Worm (Caenorhabditis elegans) whole organism, young adult: Measurements from ENCODE around the gene elf-1.

Experiments
- F49E8.2 ChIP-seq: sonication (generic microtip); optimal IDR thresholded peaks from 3 replicates; lab custom pipeline; 2017; ENCODE audit warnings: missing genetic modification characterization, mild to moderate bottlenecking, missing compliant biosample characterization, antibody characterized with exemption, moderate library complexity; ENCODE audit not compliant: insufficient read depth
- F57A8.1 ChIP-seq: fragments of 200-800 bp; sonication (Bioruptor generic); optimal IDR thresholded peaks from 2 replicates; lab custom pipeline; 2018; ENCODE audit warnings: mild to moderate bottlenecking, missing genetic modification characterization, moderate library complexity, missing compliant biosample characterization
- K12H6.12 ChIP-seq: fragments of 200-800 bp; sonication (Bioruptor generic); optimal IDR thresholded peaks from 2 replicates; lab custom pipeline; 2018; ENCODE audit warnings: mild to moderate bottlenecking, missing genetic modification characterization, missing compliant biosample characterization
- atf-7 ChIP-seq: sonication (generic microtip); optimal IDR thresholded peaks from 2 replicates; lab custom pipeline; 2017; ENCODE audit warnings: mild to moderate bottlenecking, missing genetic modification characterization, missing compliant biosample characterization
- ceh-91 ChIP-seq: fragments of 200-800 bp; sonication (Bioruptor generic); IDR thresholded peaks from 2 replicates; pipeline ENCODE4 v1.3.6; 2022; ENCODE audit warnings: missing genetic modification reagents, missing genetic modification characterization, missing compliant biosample characterization
- him-1 ChIP-seq: sonication (generic microtip); optimal IDR thresholded peaks from 2 replicates; lab custom pipeline; 2016; ENCODE audit warnings: missing genotype, missing genetic modification reagents, missing genetic modification characterization, missing compliant biosample characterization
- madf-10 ChIP-seq: sonication (generic microtip); optimal IDR thresholded peaks from 2 replicates; lab custom pipeline; 2016; ENCODE audit warnings: mild to moderate bottlenecking, missing genetic modification characterization, missing compliant biosample characterization
- pha-4 ChIP-seq: fragments of 150-350 bp; sonication (generic microtip); optimal IDR thresholded peaks from 2 replicates; lab custom pipeline; 2014; ENCODE audit warnings: missing biosample characterization, missing genetic modification reagents, missing genetic modification characterization
- sptf-2 ChIP-seq: fragments of 200-800 bp; sonication (Bioruptor generic); optimal IDR thresholded peaks from 2 replicates; lab custom pipeline; 2018; ENCODE audit warnings: mild to moderate bottlenecking, missing genetic modification characterization, missing compliant biosample characterization
- unc-62 ChIP-seq: fragments of 150-350 bp; optimal IDR thresholded peaks from 2 replicates; lab custom pipeline; 2014; ENCODE audit warnings: missing biosample characterization, missing genetic modification reagents, missing genetic modification characterization
- ztf-28 ChIP-seq: fragments of 200-800 bp; sonication (Bioruptor generic); IDR thresholded peaks from 2 replicates; pipeline ENCODE4 v1.3.6; 2022; ENCODE audit warnings: missing genetic modification reagents, missing genetic modification characterization, missing compliant biosample characterization
- ztf-3 ChIP-seq: fragments of 200-800 bp; sonication (Bioruptor generic); optimal IDR thresholded peaks from 2 replicates; lab custom pipeline; 2018; ENCODE audit warnings: mild to moderate bottlenecking, missing genetic modification characterization, missing compliant biosample characterization

DNA sequence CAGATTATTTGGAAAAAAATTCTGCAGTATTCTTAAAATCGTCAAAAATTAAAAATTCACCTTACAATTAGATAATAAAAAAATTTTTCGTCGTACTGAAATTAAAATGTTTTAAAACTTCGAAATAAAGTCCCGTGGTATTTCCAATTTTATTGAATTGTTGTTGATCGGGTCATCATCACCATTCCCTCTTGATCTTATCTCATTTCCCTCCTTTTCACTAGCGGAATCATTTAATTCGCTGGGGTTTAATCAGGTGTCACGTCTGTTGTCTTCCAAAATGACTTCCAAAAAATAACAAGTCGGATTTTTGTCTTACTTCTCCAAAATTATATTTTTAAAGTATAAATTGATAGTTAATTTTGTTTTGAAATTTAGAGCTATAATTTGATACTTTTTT is 32.3 kb upstream of the elf-1 start:
- no peak for TF ChIP-seq ztf-3 (GFP tag; lab: Kevin White, UChicago)
- TF ChIP-seq ceh-91 (GFP tag; lab: Robert Waterston, UW) = no peak
- TF ChIP-seq atf-7 (tag; lab: Kevin White, UChicago) = no peak
- TF ChIP-seq unc-62 (GFP tag; lab: Kevin White, UChicago) = no peak
- TF ChIP-seq ztf-28 (GFP tag; lab: Robert Waterston, UW) = no peak
- no peak for TF ChIP-seq sptf-2
- TF ChIP-seq K12H6.12 = no peak
- no peak for TF ChIP-seq F49E8.2
- no peak for TF ChIP-seq madf-10 (tag; lab: Kevin White, UChicago)
- no peak for TF ChIP-seq pha-4
- no peak for TF ChIP-seq F57A8.1
- TF ChIP-seq him-1 (tag; lab: Kevin White, UChicago) = no peak
